Fruit fly (Drosophila melanogaster) whole organism, embryonic: ENCODE data around the gene Shc.

Experiments
- Asciz ChIP-seq: fragments of 200-800 bp; sonication (Bioruptor generic); optimal IDR thresholded peaks from 2 replicates; lab custom pipeline; 2017; ENCODE audit warnings: missing biosample characterization, mild to moderate bottlenecking, missing genetic modification characterization, missing genetic modification reagents
- Blimp-1 ChIP-seq: fragments of 200-800 bp; sonication (Bioruptor generic); optimal IDR thresholded peaks from 3 replicates; lab custom pipeline; 2018; ENCODE audit warnings: missing biosample characterization, missing genetic modification characterization, mild to moderate bottlenecking, moderate library complexity, missing genetic modification reagents
- CG10274 ChIP-seq: fragments of 200-800 bp; sonication (Bioruptor generic); optimal IDR thresholded peaks from 3 replicates; lab custom pipeline; 2017; ENCODE audit warnings: missing biosample characterization, mild to moderate bottlenecking, missing genetic modification characterization
- CG10543 ChIP-seq: fragments of 200-800 bp; sonication (Bioruptor generic); optimal IDR thresholded peaks from 3 replicates; lab custom pipeline; 2017; ENCODE audit warnings: missing biosample characterization, mild to moderate bottlenecking, missing genetic modification characterization, moderate library complexity
- CG11560 ChIP-seq: fragments of 200-800 bp; sonication (Bioruptor generic); IDR thresholded peaks from 3 replicates; pipeline ENCODE4 v1.3.6; 2022; ENCODE audit warnings: missing biosample characterization, missing genetic modification characterization
- CG12104 ChIP-seq: fragments of 200-800 bp; sonication (Bioruptor generic); optimal IDR thresholded peaks from 3 replicates; lab custom pipeline; 2016; ENCODE audit warnings: missing biosample characterization, missing genetic modification characterization
- CG1233 ChIP-seq: fragments of 200-800 bp; sonication (Bioruptor generic); optimal IDR thresholded peaks from 4 replicates; lab custom pipeline; 2018; ENCODE audit warnings: missing biosample characterization, mild to moderate bottlenecking, missing genetic modification characterization
- CG13287 ChIP-seq: fragments of 200-800 bp; sonication (Bioruptor generic); IDR thresholded peaks from 2 replicates; pipeline ENCODE4 v1.3.6; 2022; ENCODE audit warnings: missing biosample characterization, missing genetic modification characterization; ENCODE audit not compliant: partially characterized antibody
- CG13775 ChIP-seq: fragments of 200-800 bp; sonication (Bioruptor generic); optimal IDR thresholded peaks from 3 replicates; lab custom pipeline; 2017; ENCODE audit warnings: missing biosample characterization, mild to moderate bottlenecking, missing genetic modification characterization
- CG18262 ChIP-seq: fragments of 200-800 bp; optimal IDR thresholded peaks from 3 replicates; lab custom pipeline; 2019; ENCODE audit warnings: missing biosample characterization, mild to moderate bottlenecking, missing genetic modification characterization, moderate library complexity
- CG32532 ChIP-seq: fragments of 200-800 bp; sonication (Bioruptor generic); IDR thresholded peaks from 2 replicates; pipeline ENCODE4 v1.3.6; 2022; ENCODE audit warnings: missing biosample characterization, missing genetic modification characterization
- CG3281 ChIP-seq: fragments of 200-800 bp; sonication (Bioruptor generic); optimal IDR thresholded peaks from 3 replicates; lab custom pipeline; 2017; ENCODE audit warnings: missing biosample characterization, mild to moderate bottlenecking, missing genetic modification characterization
- CG3407 ChIP-seq: fragments of 200-800 bp; sonication (Bioruptor generic); optimal IDR thresholded peaks from 2 replicates; lab custom pipeline; 2018; ENCODE audit warnings: missing biosample characterization, mild to moderate bottlenecking, missing genetic modification characterization
- CG34224 ChIP-seq: fragments of 200-800 bp; sonication (Bioruptor generic); IDR thresholded peaks from 3 replicates; pipeline ENCODE4 v1.3.6; 2022; ENCODE audit warnings: missing biosample characterization, missing genetic modification characterization; ENCODE audit not compliant: partially characterized antibody
- CG5180 ChIP-seq: fragments of 200-800 bp; sonication (Bioruptor generic); optimal IDR thresholded peaks from 3 replicates; lab custom pipeline; 2017; ENCODE audit warnings: missing biosample characterization, missing genetic modification characterization, mild to moderate bottlenecking, moderate library complexity, missing genetic modification reagents
- CG6791 ChIP-seq: fragments of 200-800 bp; sonication (Bioruptor generic); IDR thresholded peaks from 3 replicates; pipeline ENCODE4 v1.3.6; 2022; ENCODE audit warnings: missing biosample characterization, missing genetic modification characterization; ENCODE audit not compliant: partially characterized antibody
- CG8765 ChIP-seq: fragments of 200-800 bp; sonication (Bioruptor generic); IDR thresholded peaks from 2 replicates; pipeline ENCODE4 v1.3.6; 2022; ENCODE audit warnings: missing biosample characterization, missing genetic modification characterization
- CG9609 ChIP-seq: fragments of 200-800 bp; sonication (Bioruptor generic); optimal IDR thresholded peaks from 3 replicates; lab custom pipeline; 2016; ENCODE audit warnings: missing biosample characterization, missing genetic modification characterization
- CHES-1-like ChIP-seq: fragments of 200-800 bp; sonication (Bioruptor generic); optimal IDR thresholded peaks from 2 replicates; lab custom pipeline; 2016; ENCODE audit warnings: missing biosample characterization, missing genetic modification characterization
- Chrac-16 ChIP-seq: fragments of 200-800 bp; sonication (Bioruptor generic); optimal IDR thresholded peaks from 3 replicates; lab custom pipeline; 2016; ENCODE audit warnings: missing biosample characterization, missing genetic modification characterization
- Dip3 ChIP-seq: fragments of 200-800 bp; sonication (Bioruptor generic); optimal IDR thresholded peaks from 3 replicates; lab custom pipeline; 2016; ENCODE audit warnings: missing biosample characterization, missing genetic modification characterization
- Fer2 ChIP-seq: fragments of 200-800 bp; sonication (Bioruptor generic); optimal IDR thresholded peaks from 2 replicates; lab custom pipeline; 2018; ENCODE audit warnings: missing biosample characterization, mild to moderate bottlenecking, missing genetic modification characterization, moderate library complexity
- MESR4 ChIP-seq: fragments of 200-800 bp; sonication (Bioruptor generic); optimal IDR thresholded peaks from 2 replicates; lab custom pipeline; 2018; ENCODE audit warnings: missing biosample characterization, mild to moderate bottlenecking, missing genetic modification characterization, moderate library complexity
- Meics ChIP-seq: fragments of 200-800 bp; sonication (Bioruptor generic); optimal IDR thresholded peaks from 2 replicates; lab custom pipeline; 2017; ENCODE audit warnings: missing biosample characterization, mild to moderate bottlenecking, missing genetic modification characterization
- Mrtf ChIP-seq: fragments of 200-800 bp; sonication (Bioruptor generic); IDR thresholded peaks from 3 replicates; pipeline ENCODE4 v1.3.6; 2022; ENCODE audit warnings: missing biosample characterization, missing genetic modification characterization
- NC2α ChIP-seq: fragments of 200-800 bp; sonication (Bioruptor generic); optimal IDR thresholded peaks from 2 replicates; lab custom pipeline; 2016; ENCODE audit warnings: missing biosample characterization, missing genetic modification characterization
- Nf-YA ChIP-seq: fragments of 200-800 bp; sonication (Bioruptor generic); IDR thresholded peaks from 2 replicates; pipeline ENCODE4 v1.3.6; 2022; ENCODE audit warnings: missing biosample characterization, missing genetic modification characterization
- Oli ChIP-seq: fragments of 200-800 bp; sonication (Bioruptor generic); optimal IDR thresholded peaks from 2 replicates; lab custom pipeline; 2018; ENCODE audit warnings: missing biosample characterization, mild to moderate bottlenecking, missing genetic modification characterization, moderate library complexity
- YL-1 ChIP-seq: fragments of 200-800 bp; sonication (Bioruptor generic); optimal IDR thresholded peaks from 3 replicates; lab custom pipeline; 2017; ENCODE audit warnings: missing biosample characterization, mild to moderate bottlenecking, missing genetic modification characterization
- amos ChIP-seq: fragments of 200-800 bp; sonication (Bioruptor generic); IDR thresholded peaks from 2 replicates; pipeline ENCODE4 v1.3.6; 2022; ENCODE audit warnings: missing biosample characterization, missing genetic modification characterization; ENCODE audit not compliant: partially characterized antibody
- btn ChIP-seq: fragments of 200-800 bp; sonication (Bioruptor generic); optimal IDR thresholded peaks from 2 replicates; lab custom pipeline; 2016; ENCODE audit warnings: missing biosample characterization, missing genetic modification characterization
- danr ChIP-seq: fragments of 200-800 bp; sonication (Bioruptor generic); IDR thresholded peaks from 2 replicates; pipeline ENCODE4 v1.3.6; 2022; ENCODE audit warnings: missing biosample characterization, missing genetic modification characterization
- dpn ChIP-seq, 2 experiments: fragments of 200-800 bp; sonication (Bioruptor generic); optimal IDR thresholded peaks; 3 replicates each; lab custom pipeline; 2016; ENCODE audit warnings: missing biosample characterization in 2 of 2, missing genetic modification characterization in 2 of 2
- dysf ChIP-seq: fragments of 200-800 bp; sonication (Bioruptor generic); IDR thresholded peaks from 3 replicates; pipeline ENCODE4 v1.3.6; 2022; ENCODE audit warnings: missing biosample characterization, missing genetic modification characterization
- eve ChIP-seq, 2 experiments: fragments of >200 bp; optimal IDR thresholded peaks; 2 replicates each; lab custom pipeline; 2017; ENCODE audit warnings: missing biosample characterization in 2 of 2, missing genetic modification characterization in 2 of 2
- exex ChIP-seq: fragments of 200-800 bp; sonication (Bioruptor generic); optimal IDR thresholded peaks from 4 replicates; lab custom pipeline; 2018; ENCODE audit warnings: missing biosample characterization, mild to moderate bottlenecking, missing genetic modification characterization, moderate library complexity
- gem ChIP-seq: fragments of 200-800 bp; sonication (Bioruptor generic); optimal IDR thresholded peaks from 2 replicates; lab custom pipeline; 2019; ENCODE audit warnings: missing biosample characterization, mild to moderate bottlenecking, missing genetic modification characterization, moderate library complexity
- kah ChIP-seq: fragments of 200-800 bp; sonication (Bioruptor generic); optimal IDR thresholded peaks from 2 replicates; lab custom pipeline; 2018; ENCODE audit warnings: missing biosample characterization, mild to moderate bottlenecking, missing genetic modification characterization
- ken ChIP-seq: fragments of 200-800 bp; sonication (Bioruptor generic); IDR thresholded peaks from 3 replicates; pipeline ENCODE4 v1.3.6; 2022; ENCODE audit warnings: missing biosample characterization, missing genetic modification characterization
- lilli ChIP-seq: fragments of 200-800 bp; sonication (Bioruptor generic); optimal IDR thresholded peaks from 3 replicates; lab custom pipeline; 2016; ENCODE audit warnings: missing biosample characterization, missing genetic modification characterization
- pros ChIP-seq: fragments of 200-800 bp; sonication (Bioruptor generic); optimal IDR thresholded peaks from 3 replicates; lab custom pipeline; 2019; ENCODE audit warnings: missing biosample characterization, mild to moderate bottlenecking, missing genetic modification characterization, moderate library complexity
- pzg ChIP-seq: fragments of 200-800 bp; sonication (Bioruptor generic); optimal IDR thresholded peaks from 3 replicates; lab custom pipeline; 2018; ENCODE audit warnings: missing biosample characterization, mild to moderate bottlenecking, missing genetic modification characterization, moderate library complexity
- row ChIP-seq: fragments of 200-800 bp; sonication (Bioruptor generic); IDR thresholded peaks from 3 replicates; pipeline ENCODE4 v1.3.6; 2022; ENCODE audit warnings: missing biosample characterization, missing genetic modification characterization
- seq ChIP-seq: fragments of 200-800 bp; sonication (Bioruptor generic); IDR thresholded peaks from 2 replicates; pipeline ENCODE4 v1.3.6; 2022; ENCODE audit warnings: missing biosample characterization, missing genetic modification characterization
- sim ChIP-seq: fragments of 200-800 bp; sonication (Bioruptor generic); IDR thresholded peaks from 2 replicates; pipeline ENCODE4 v1.3.6; 2022; ENCODE audit warnings: missing biosample characterization, missing genetic modification characterization
- slou ChIP-seq: fragments of 200-800 bp; sonication (Bioruptor generic); optimal IDR thresholded peaks from 3 replicates; lab custom pipeline; 2016; ENCODE audit warnings: missing biosample characterization, missing genetic modification characterization
- stc ChIP-seq: fragments of 200-800 bp; sonication (Bioruptor generic); IDR thresholded peaks from 2 replicates; pipeline ENCODE4 v1.3.6; 2022; ENCODE audit warnings: missing biosample characterization, missing genetic modification characterization
- wor ChIP-seq: fragments of 200-800 bp; sonication (Bioruptor generic); IDR thresholded peaks from 2 replicates; pipeline ENCODE4 v1.3.6; 2022; ENCODE audit warnings: missing biosample characterization, missing genetic modification characterization
- z ChIP-seq: fragments of 200-800 bp; sonication (Bioruptor generic); IDR thresholded peaks from 3 replicates; pipeline ENCODE4 v1.3.6; 2022; ENCODE audit warnings: missing biosample characterization, missing genetic modification characterization
- zen2 ChIP-seq: fragments of 200-800 bp; sonication (Bioruptor generic); IDR thresholded peaks from 3 replicates; pipeline ENCODE4 v1.3.6; 2022; ENCODE audit warnings: missing biosample characterization, missing genetic modification characterization; ENCODE audit not compliant: partially characterized antibody

Gene Shc

DNA sequence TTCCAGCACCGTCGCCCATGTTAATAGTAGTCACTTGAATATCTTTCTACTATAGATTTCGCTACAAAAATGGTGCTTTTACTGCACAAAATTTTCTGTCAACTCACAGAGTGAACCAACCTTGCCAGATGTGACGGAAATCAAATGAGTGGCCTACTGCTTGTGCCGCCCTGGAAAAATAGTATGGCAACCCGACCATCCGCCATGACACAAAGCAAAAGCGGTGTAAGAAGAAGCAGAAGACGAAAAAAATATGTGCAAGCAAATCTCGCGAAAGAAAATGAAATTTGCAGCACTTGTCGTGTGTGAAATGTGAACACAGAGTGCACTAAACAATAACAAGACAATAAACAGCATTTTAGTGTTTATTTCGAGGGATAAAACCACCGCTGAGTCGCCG lies 50.0 kb downstream of the Shc start, which contains the start of the genes Uch-L5 and Jarid2 (continued):
- TF ChIP-seq amos (GFP tag; lab: Robert Waterston, UW) (peak; percentile 50), CG6791 (GFP tag; lab: Robert Waterston, UW) (peak; percentile 38; the same call in 1 of the 3 replicates), CG13287 (GFP tag; lab: Robert Waterston, UW) (peak; percentile 33; the same call in 1 of the 2 replicates), Mrtf (GFP tag; lab: Robert Waterston, UW) (no peak), btn (GFP tag; lab: Kevin White, UChicago) (no peak), CG34224 (GFP tag; lab: Robert Waterston, UW) (peak; percentile 29; the same call in 1 of the 3 replicates), ken (GFP tag; lab: Robert Waterston, UW) (0 out of 3 replicates have a peak, but pooled peaks have one; percentile 47), Fer2 (tag; lab: Kevin White, UChicago) (no peak), Chrac-16 (GFP tag; lab: Kevin White, UChicago) (peak; percentile 32), CG5180 (GFP tag; lab: Kevin White, UChicago) (no peak), dysf (GFP tag; lab: Robert Waterston, UW) (peak; percentile 41; the same call in 2 of the 3 replicates), Dip3 (GFP tag; lab: Kevin White, UChicago) (peak; percentile 29), pros (no peak), NC2α (GFP tag; lab: Kevin White, UChicago) (no peak), kah (no peak), wor (no peak), eve (GFP tag; optimal IDR thresholded peaks at IDR 0.05; lab: Kevin White, UChicago) (no peak), CG3407 (GFP tag; lab: Kevin White, UChicago) (peak; percentile 22), row (GFP tag; lab: Robert Waterston, UW) (peak; percentile 37; the same call in 2 of the 3 replicates), lilli (GFP tag; lab: Kevin White, UChicago) (peak; percentile 72), YL-1 (GFP tag; lab: Kevin White, UChicago) (peak; percentile 98), CG18262 (no peak), CHES-1-like (GFP tag; lab: Kevin White, UChicago) (peak; percentile 94), Asciz (GFP tag; lab: Kevin White, UChicago) (no peak), zen2 (GFP tag; lab: Robert Waterston, UW) (no peak), MESR4 (GFP tag; lab: Kevin White, UChicago) (peak; percentile 96), CG8765 (GFP tag; lab: Robert Waterston, UW) (no peak), Oli (tag; lab: Kevin White, UChicago) (no peak), Nf-YA (GFP tag; lab: Robert Waterston, UW) (no peak), dpn (GFP tag; optimal IDR thresholded peaks at IDR 0.05; lab: Kevin White, UChicago) (peak; percentile 33 to 57), Blimp-1 (GFP tag; lab: Kevin White, UChicago) (no peak), CG32532 (GFP tag; lab: Robert Waterston, UW) (0 out of 2 replicates have a peak, but pooled peaks have one; percentile 23), z (no peak), stc (GFP tag; lab: Robert Waterston, UW) (no peak), CG10274 (GFP tag; lab: Kevin White, UChicago) (no peak), CG9609 (GFP tag; lab: Kevin White, UChicago) (peak; percentile 25), CG13775 (GFP tag; lab: Kevin White, UChicago) (no peak), CG12104 (GFP tag; lab: Kevin White, UChicago) (no peak), CG3281 (peak; percentile 68), danr (no peak), CG11560 (tag; lab: Robert Waterston, UW) (no peak), Meics (GFP tag; lab: Kevin White, UChicago) (peak; percentile 57), exex (tag; lab: Kevin White, UChicago) (no peak), sim (GFP tag; lab: Robert Waterston, UW) (no peak), CG10543 (peak; percentile 44), seq (GFP tag; lab: Robert Waterston, UW) (no peak), pzg (peak; percentile 95), CG1233 (GFP tag; lab: Kevin White, UChicago) (peak; percentile 23), slou (GFP tag; lab: Kevin White, UChicago) (no peak), gem (no peak)
